Worm (Caenorhabditis elegans) whole organism, L1 larva: ENCODE data around the gene Y105C5A.508.

ENCODE experiments used
- F16B12.6 ChIP-seq: fragments of 150-350 bp; optimal IDR thresholded peaks from 2 replicates; lab custom pipeline; 2014; ENCODE audit warnings: missing biosample characterization, missing genetic modification characterization
- Y116A8C.19 ChIP-seq: sonication (generic microtip); optimal IDR thresholded peaks from 2 replicates; lab custom pipeline; 2016; ENCODE audit warnings: missing compliant biosample characterization, missing genetic modification characterization, borderline replicate concordance
- aly-2 ChIP-seq: fragments of 150-350 bp; optimal IDR thresholded peaks from 2 replicates; lab custom pipeline; 2014; ENCODE audit warnings: missing biosample characterization, missing genetic modification characterization
- ama-1 ChIP-seq: fragments of 150-350 bp; optimal IDR thresholded peaks from 2 replicates; lab custom pipeline; 2014
- blmp-1 ChIP-seq: fragments of 150-350 bp; optimal IDR thresholded peaks from 2 replicates; lab custom pipeline; 2014; ENCODE audit warnings: missing biosample characterization, missing genetic modification characterization
- ceh-63 ChIP-seq: fragments of 200-800 bp; sonication (Bioruptor generic); optimal IDR thresholded peaks from 2 replicates; lab custom pipeline; 2018; ENCODE audit warnings: mild to moderate bottlenecking, missing genetic modification characterization, missing compliant biosample characterization
- ceh-82 ChIP-seq, 3 experiments: fragments of 150-350 bp in 1 of 3; sonication (generic microtip) in 2 of 3; optimal IDR thresholded peaks; 2 replicates each; lab custom pipeline; 2014 to 2017; ENCODE audit warnings: missing biosample characterization in 3 of 3, missing genetic modification characterization in 3 of 3
- ceh-88 ChIP-seq: fragments of 200-800 bp; sonication (Bioruptor generic); IDR thresholded peaks from 2 replicates; pipeline ENCODE4 v1.3.6; 2022; ENCODE audit warnings: missing genetic modification characterization, missing compliant biosample characterization
- ceh-90 ChIP-seq: sonication (generic microtip); optimal IDR thresholded peaks from 2 replicates; lab custom pipeline; 2016; ENCODE audit warnings: missing genetic modification characterization, missing compliant biosample characterization
- ces-1 ChIP-seq: fragments of 150-350 bp; optimal IDR thresholded peaks from 2 replicates; lab custom pipeline; 2014; ENCODE audit warnings: missing biosample characterization, missing genetic modification reagents, missing genetic modification characterization
- dpl-1 ChIP-seq, 3 experiments: fragments of 150-350 bp in 2 of 3; sonication (generic microtip) in 1 of 3; optimal IDR thresholded peaks; 2 replicates each; lab custom pipeline; 2014 to 2017; ENCODE audit warnings: missing biosample characterization in 3 of 3, missing genetic modification characterization in 3 of 3, missing genetic modification reagents in 3 of 3
- dsc-1 ChIP-seq: sonication (generic microtip); optimal IDR thresholded peaks from 2 replicates; lab custom pipeline; 2016; ENCODE audit warnings: mild to moderate bottlenecking, missing genetic modification characterization, missing compliant biosample characterization
- egl-13 ChIP-seq: sonication (generic microtip); optimal IDR thresholded peaks from 2 replicates; lab custom pipeline; 2016; ENCODE audit warnings: missing genotype, missing genetic modification reagents, missing genetic modification characterization, missing compliant biosample characterization
- egl-27 ChIP-seq, 2 experiments: fragments of 150-350 bp in 1 of 2; sonication (generic microtip); optimal IDR thresholded peaks; 3 replicates each; lab custom pipeline; 2017 to 2018; ENCODE audit warnings: missing biosample characterization in 2 of 2, missing genetic modification characterization in 2 of 2, missing genetic modification reagents in 2 of 2
- elt-2 ChIP-seq: sonication (generic microtip); optimal IDR thresholded peaks from 2 replicates; lab custom pipeline; 2016; ENCODE audit warnings: missing genetic modification characterization, mild to moderate bottlenecking, inconsistent platforms, missing compliant biosample characterization, missing genetic modification reagents
- fkh-4 ChIP-seq: sonication (generic microtip); optimal IDR thresholded peaks from 2 replicates; lab custom pipeline; 2016; ENCODE audit warnings: missing compliant biosample characterization, missing genetic modification characterization, borderline replicate concordance
- fkh-8 ChIP-seq: sonication (generic microtip); optimal IDR thresholded peaks from 2 replicates; lab custom pipeline; 2016; ENCODE audit warnings: mild to moderate bottlenecking, missing genetic modification characterization, missing compliant biosample characterization
- grh-1 ChIP-seq: fragments of 200-800 bp; sonication (Bioruptor generic); IDR thresholded peaks from 2 replicates; pipeline ENCODE4 v1.3.6; 2022; ENCODE audit warnings: missing genetic modification reagents, missing genetic modification characterization, missing compliant biosample characterization
- hpl-2 ChIP-seq: fragments of 150-350 bp; optimal IDR thresholded peaks from 2 replicates; lab custom pipeline; 2014; ENCODE audit warnings: missing biosample characterization, missing genetic modification reagents, missing genetic modification characterization
- irx-1 ChIP-seq: sonication (generic microtip); optimal IDR thresholded peaks from 2 replicates; lab custom pipeline; 2016; ENCODE audit warnings: missing genetic modification characterization, missing compliant biosample characterization
- jun-1 ChIP-seq: fragments of 150-350 bp; optimal IDR thresholded peaks from 2 replicates; lab custom pipeline; 2014; ENCODE audit warnings: missing biosample characterization, missing genetic modification reagents, missing genetic modification characterization
- lin-14 ChIP-seq: fragments of 200-800 bp; sonication (Bioruptor generic); optimal IDR thresholded peaks from 2 replicates; lab custom pipeline; 2018; ENCODE audit warnings: mild to moderate bottlenecking, missing genetic modification characterization, moderate library complexity, missing compliant biosample characterization
- lin-39 ChIP-seq: fragments of 150-350 bp; optimal IDR thresholded peaks from 2 replicates; lab custom pipeline; 2014; ENCODE audit warnings: missing biosample characterization, missing genetic modification reagents, missing genetic modification characterization
- lir-3 ChIP-seq: sonication (generic microtip); optimal IDR thresholded peaks from 2 replicates; lab custom pipeline; 2016; ENCODE audit warnings: mild to moderate bottlenecking, missing genetic modification characterization, moderate library complexity, missing compliant biosample characterization; ENCODE audit not compliant: poor library complexity
- lsy-2 ChIP-seq, 2 experiments: fragments of 150-350 bp; optimal IDR thresholded peaks; 2 replicates each; lab custom pipeline; 2014; ENCODE audit warnings: missing biosample characterization in 2 of 2, missing genetic modification characterization in 2 of 2
- mab-9 ChIP-seq: fragments of 200-800 bp; sonication (Bioruptor generic); IDR thresholded peaks from 2 replicates; pipeline ENCODE4 v1.3.6; 2022; ENCODE audit warnings: missing genetic modification reagents, missing genetic modification characterization, missing compliant biosample characterization
- nhr-11 ChIP-seq: fragments of 150-350 bp; optimal IDR thresholded peaks from 2 replicates; lab custom pipeline; 2014; ENCODE audit warnings: missing biosample characterization, missing genetic modification characterization
- nhr-19 ChIP-seq: fragments of 200-800 bp; sonication (Bioruptor generic); conservative IDR thresholded peaks from 2 replicates; pipeline ENCODE4 v1.3.6; 2022; ENCODE audit warnings: missing genetic modification characterization, missing compliant biosample characterization
- nhr-237 ChIP-seq: fragments of 150-350 bp; optimal IDR thresholded peaks from 2 replicates; lab custom pipeline; 2014; ENCODE audit warnings: missing biosample characterization, missing genetic modification characterization
- nhr-71 ChIP-seq: sonication (generic microtip); optimal IDR thresholded peaks from 2 replicates; lab custom pipeline; 2016; ENCODE audit warnings: mild to moderate bottlenecking, missing genetic modification characterization, moderate library complexity, missing compliant biosample characterization
- nhr-77 ChIP-seq: fragments of 150-350 bp; optimal IDR thresholded peaks from 2 replicates; lab custom pipeline; 2014; ENCODE audit warnings: missing biosample characterization, missing genetic modification characterization
- nhr-84 ChIP-seq: sonication (generic microtip); optimal IDR thresholded peaks from 2 replicates; lab custom pipeline; 2017; ENCODE audit warnings: missing biosample characterization, missing genetic modification characterization
- nhr-85 ChIP-seq: sonication (generic microtip); peaks from one replicate; lab custom pipeline; 2016; ENCODE audit warnings: missing genetic modification characterization, inconsistent platforms, missing compliant biosample characterization
- pax-3 ChIP-seq: fragments of 200-800 bp; sonication (Bioruptor generic); optimal IDR thresholded peaks from 2 replicates; lab custom pipeline; 2018; ENCODE audit warnings: mild to moderate bottlenecking, missing genetic modification characterization, moderate library complexity, missing compliant biosample characterization
- rnt-1 ChIP-seq: sonication (generic microtip); optimal IDR thresholded peaks from 2 replicates; lab custom pipeline; 2016; ENCODE audit warnings: mild to moderate bottlenecking, missing genetic modification characterization, moderate library complexity, missing compliant biosample characterization
- snu-23 ChIP-seq: sonication (generic microtip); optimal IDR thresholded peaks from 2 replicates; lab custom pipeline; 2016; ENCODE audit warnings: missing genetic modification characterization, missing compliant biosample characterization
- sox-4 ChIP-seq: sonication (generic microtip); optimal IDR thresholded peaks from 2 replicates; lab custom pipeline; 2016; ENCODE audit warnings: missing genetic modification characterization, missing compliant biosample characterization
- sup-37 ChIP-seq: fragments of 200-800 bp; sonication (Bioruptor generic); optimal IDR thresholded peaks from 2 replicates; lab custom pipeline; 2018; ENCODE audit warnings: mild to moderate bottlenecking, missing genetic modification characterization, missing compliant biosample characterization
- unc-130 ChIP-seq: fragments of 150-350 bp; optimal IDR thresholded peaks from 2 replicates; lab custom pipeline; 2017; ENCODE audit warnings: missing biosample characterization, missing genetic modification characterization, inconsistent platforms
- unc-30 ChIP-seq: sonication (generic microtip); optimal IDR thresholded peaks from 2 replicates; lab custom pipeline; 2017; ENCODE audit warnings: missing biosample characterization, missing genetic modification characterization
- unc-62 ChIP-seq: fragments of 150-350 bp; optimal IDR thresholded peaks from 2 replicates; lab custom pipeline; 2014; ENCODE audit warnings: missing biosample characterization, missing genetic modification reagents, missing genetic modification characterization
- zag-1 ChIP-seq: fragments of 150-350 bp; optimal IDR thresholded peaks from 2 replicates; lab custom pipeline; 2014; ENCODE audit warnings: missing biosample characterization, missing genetic modification characterization
- ztf-11 ChIP-seq, 2 experiments: sonication (generic microtip); optimal IDR thresholded peaks; 2 replicates each; lab custom pipeline; 2016 to 2017; ENCODE audit warnings: missing genetic modification characterization in 2 of 2, missing biosample characterization in 1 of 2, missing compliant biosample characterization in 1 of 2

The Y105C5A.508 gene

ce11 chrIV:15561223-15561656, 22.5 kb upstream of the Y105C5A.508 start (continued):
- peak; percentile 49 for TF ChIP-seq snu-23 (GFP tag; lab: Kevin White, UChicago)
- no peak for TF ChIP-seq egl-27 (tag; optimal IDR thresholded peaks at IDR 0.05; lab: Kevin White, UChicago)
- peak; percentile 68 to 88 for TF ChIP-seq lsy-2 (tag; optimal IDR thresholded peaks at IDR 0.05; lab: Kevin White, UChicago)
- TF ChIP-seq nhr-85 (tag; lab: Kevin White, UChicago), result peak; percentile 83
- TF ChIP-seq mab-9, result 0 out of 2 replicates have a peak, but pooled peaks have one; percentile 35
- TF ChIP-seq ceh-90 (tag; lab: Kevin White, UChicago), result no peak
- TF ChIP-seq nhr-77, result no peak
- peak; percentile 69 for TF ChIP-seq fkh-8 (tag; lab: Kevin White, UChicago)
- TF ChIP-seq pax-3, result no peak
- TF ChIP-seq ceh-82 (tag; optimal IDR thresholded peaks at IDR 0.05; lab: Kevin White, UChicago), result peak; percentile 13 to 36 (median 21)
- no peak for TF ChIP-seq ceh-88 (GFP tag; lab: Robert Waterston, UW)
- 0 out of 2 replicates have a peak, but pooled peaks have one; percentile 11 for TF ChIP-seq nhr-19 (GFP tag; lab: Robert Waterston, UW)
- no peak for TF ChIP-seq fkh-4 (tag; lab: Kevin White, UChicago)
- TF ChIP-seq lir-3, result no peak
- TF ChIP-seq Y116A8C.19, result no peak
- TF ChIP-seq elt-2 (tag; lab: Kevin White, UChicago), result no peak
- TF ChIP-seq unc-30, result no peak
- peak; percentile 70 for TF ChIP-seq nhr-71 (tag; lab: Kevin White, UChicago)
- TF ChIP-seq nhr-11 (tag; lab: Kevin White, UChicago), result no peak
- TF ChIP-seq nhr-237 (tag; lab: Kevin White, UChicago), result no peak
- TF ChIP-seq rnt-1 (tag; lab: Kevin White, UChicago), result no peak
- TF ChIP-seq hpl-2, result no peak
- no peak for TF ChIP-seq nhr-84 (tag; lab: Kevin White, UChicago)
- TF ChIP-seq ces-1 (GFP tag; lab: Kevin White, UChicago), result no peak
- TF ChIP-seq egl-13 (tag; lab: Kevin White, UChicago), result peak; percentile 42
- TF ChIP-seq lin-39 (tag; lab: Kevin White, UChicago), result no peak
- TF ChIP-seq aly-2 (tag; lab: Kevin White, UChicago), result no peak
- peak in 2 of 3 experiments; percentile 4 to 42 for TF ChIP-seq dpl-1 (GFP tag; optimal IDR thresholded peaks at IDR 0.05; lab: Kevin White, UChicago)
- TF ChIP-seq blmp-1 (tag; lab: Kevin White, UChicago), result no peak
- no peak for TF ChIP-seq zag-1 (tag; lab: Kevin White, UChicago)
- no peak for TF ChIP-seq dsc-1 (tag; lab: Kevin White, UChicago)
- no peak for TF ChIP-seq ztf-11 (tag; optimal IDR thresholded peaks at IDR 0.05; lab: Kevin White, UChicago)
- peak; percentile 8 for TF ChIP-seq F16B12.6 (tag; lab: Kevin White, UChicago)
- TF ChIP-seq unc-62 (GFP tag; lab: Kevin White, UChicago), result no peak
- peak; percentile 88 for TF ChIP-seq lin-14 (GFP tag; lab: Kevin White, UChicago)

- TF ChIP-seq sox-4 (tag; lab: Kevin White, UChicago) (no peak), jun-1 (tag; lab: Kevin White, UChicago) (no peak), dsc-1 (tag; lab: Kevin White, UChicago) (no peak), irx-1 (tag; lab: Kevin White, UChicago) (no peak), sup-37 (GFP tag; lab: Kevin White, UChicago) (no peak), unc-130 (tag; lab: Kevin White, UChicago) (no peak), ceh-63 (GFP tag; lab: Kevin White, UChicago) (no peak), hpl-2 (no peak), grh-1 (GFP tag; lab: Robert Waterston, UW) (no peak), ama-1 (lab: Kevin White, UChicago) (no peak)
Observed at ce11 chrIV:15564327-15564726, 19.4 kb upstream of the Y105C5A.508 start, which contains the start of gene Y105C5A.1. Gene Y105C5A.1, minus strand, starts transcription at chrIV:15564427.
